Fruit fly (Drosophila melanogaster) whole organism, adult: ENCODE data around the gene CG15643.

Experiments used
- CG11617 ChIP-seq: fragments of 200-800 bp; sonication (Bioruptor generic); optimal IDR thresholded peaks from 2 replicates; lab custom pipeline; 2017; ENCODE audit warnings: mild to moderate bottlenecking, missing biosample characterization, missing genetic modification reagents, missing genetic modification characterization
- CG12768 ChIP-seq: fragments of 200-800 bp; sonication (Bioruptor generic); optimal IDR thresholded peaks from 2 replicates; lab custom pipeline; 2017; ENCODE audit warnings: missing biosample characterization, missing genetic modification characterization, mild to moderate bottlenecking, moderate library complexity, missing genetic modification reagents
- CG14711 ChIP-seq: fragments of 200-800 bp; sonication (Bioruptor generic); optimal IDR thresholded peaks from 2 replicates; lab custom pipeline; 2018; ENCODE audit warnings: missing biosample characterization, mild to moderate bottlenecking, missing genetic modification characterization, moderate library complexity
- CG1620 ChIP-seq: fragments of 200-800 bp; sonication (Bioruptor generic); optimal IDR thresholded peaks from 2 replicates; lab custom pipeline; 2016; ENCODE audit warnings: missing biosample characterization, missing genetic modification characterization
- CG33017 ChIP-seq: fragments of 200-800 bp; sonication (Bioruptor generic); optimal IDR thresholded peaks from 2 replicates; lab custom pipeline; 2018; ENCODE audit warnings: missing biosample characterization, mild to moderate bottlenecking, missing genetic modification characterization, moderate library complexity
- CG5204 ChIP-seq: fragments of 200-800 bp; sonication (Bioruptor generic); optimal IDR thresholded peaks from 2 replicates; lab custom pipeline; 2016; ENCODE audit warnings: missing biosample characterization, missing genetic modification characterization
- CG7045 ChIP-seq: fragments of 200-800 bp; sonication (Bioruptor generic); optimal IDR thresholded peaks from 2 replicates; lab custom pipeline; 2017; ENCODE audit warnings: missing biosample characterization, mild to moderate bottlenecking, missing genetic modification characterization
- CG7101 ChIP-seq: fragments of 200-800 bp; sonication (Bioruptor generic); optimal IDR thresholded peaks from 2 replicates; lab custom pipeline; 2018; ENCODE audit warnings: missing biosample characterization, mild to moderate bottlenecking, missing genetic modification characterization, moderate library complexity
- Clk ChIP-seq: fragments of 200-800 bp; sonication (Bioruptor generic); optimal IDR thresholded peaks from 2 replicates; lab custom pipeline; 2017; ENCODE audit warnings: missing biosample characterization, missing genetic modification characterization
- Crg-1 ChIP-seq: fragments of 200-800 bp; sonication (Bioruptor generic); optimal IDR thresholded peaks from 2 replicates; lab custom pipeline; 2016; ENCODE audit warnings: missing biosample characterization, missing genetic modification characterization
- Hr96 ChIP-seq: fragments of 200-800 bp; sonication (Bioruptor generic); optimal IDR thresholded peaks from 2 replicates; lab custom pipeline; 2016; ENCODE audit warnings: missing biosample characterization, missing genetic modification characterization
- Mnt ChIP-seq: fragments of 200-800 bp; sonication (Bioruptor generic); optimal IDR thresholded peaks from 2 replicates; lab custom pipeline; 2016; ENCODE audit warnings: missing biosample characterization, mild to moderate bottlenecking, missing genetic modification characterization
- bab1 ChIP-seq: fragments of 200-800 bp; sonication (Bioruptor generic); optimal IDR thresholded peaks from 3 replicates; lab custom pipeline; 2019; ENCODE audit warnings: missing biosample characterization, mild to moderate bottlenecking, missing genetic modification characterization, moderate library complexity
- cic ChIP-seq: fragments of 200-800 bp; sonication (Bioruptor generic); optimal IDR thresholded peaks from 2 replicates; lab custom pipeline; 2017; ENCODE audit warnings: missing biosample characterization, mild to moderate bottlenecking, missing genetic modification characterization, moderate library complexity
- cnc ChIP-seq, 2 experiments: fragments of >200 bp; optimal IDR thresholded peaks; 2 replicates each; lab custom pipeline; 2017
- kay ChIP-seq: fragments of 200-800 bp; sonication (Bioruptor generic); peaks from one replicate; lab custom pipeline; 2016; ENCODE audit warnings: missing biosample characterization, missing genetic modification characterization, borderline replicate concordance
- ovo ChIP-seq: fragments of 200-800 bp; sonication (Bioruptor generic); optimal IDR thresholded peaks from 2 replicates; lab custom pipeline; 2016; ENCODE audit warnings: missing biosample characterization, missing genetic modification characterization
- pad ChIP-seq: fragments of 200-800 bp; sonication (Bioruptor generic); optimal IDR thresholded peaks from 3 replicates; lab custom pipeline; 2017; ENCODE audit warnings: missing biosample characterization, missing genetic modification characterization, mild to moderate bottlenecking, moderate library complexity, missing genetic modification reagents
- tj ChIP-seq: fragments of 200-800 bp; sonication (Bioruptor generic); optimal IDR thresholded peaks from 3 replicates; lab custom pipeline; 2017; ENCODE audit warnings: missing biosample characterization, mild to moderate bottlenecking, missing genetic modification characterization, moderate library complexity
- toe ChIP-seq: fragments of 200-800 bp; sonication (Bioruptor generic); optimal IDR thresholded peaks from 2 replicates; lab custom pipeline; 2016; ENCODE audit warnings: missing biosample characterization, missing genetic modification characterization

Gene CG15643

dm6 chrX:15549055-15549454 is 22.9 kb downstream of the CG15643 start:
- no peak for TF ChIP-seq pad (GFP tag; lab: Kevin White, UChicago)
- TF ChIP-seq CG11617 (GFP tag; lab: Kevin White, UChicago) = no peak

- TF ChIP-seq CG14711 (tag; lab: Kevin White, UChicago) = no peak
- no peak for TF ChIP-seq Clk (GFP tag; lab: Kevin White, UChicago)
- no peak for TF ChIP-seq CG33017 (tag; lab: Kevin White, UChicago)
- no peak for TF ChIP-seq cic (GFP tag; lab: Kevin White, UChicago)
- TF ChIP-seq CG1620 (GFP tag; lab: Kevin White, UChicago) = no peak
- no peak for TF ChIP-seq bab1 (GFP tag; lab: Kevin White, UChicago)
- TF ChIP-seq Mnt (GFP tag; lab: Kevin White, UChicago) = no peak
- no peak for TF ChIP-seq CG7045 (GFP tag; lab: Kevin White, UChicago)
- no peak for TF ChIP-seq ovo (GFP tag; lab: Kevin White, UChicago)
- TF ChIP-seq CG11617 (GFP tag; lab: Kevin White, UChicago) = no peak
- no peak for TF ChIP-seq cnc (optimal IDR thresholded peaks at IDR 0.05; lab: Kevin White, UChicago)
These were observed 26.3 kb downstream of the CG15643 start for dm6 chrX:15545467-15546197.

- no peak for TF ChIP-seq pad (GFP tag; lab: Kevin White, UChicago)
- TF ChIP-seq kay (GFP tag; lab: Kevin White, UChicago) = peak; percentile 82
- no peak for TF ChIP-seq Mnt (GFP tag; lab: Kevin White, UChicago)
- peak; percentile 55 for TF ChIP-seq CG7101 (tag; lab: Kevin White, UChicago)
- TF ChIP-seq CG7045 (GFP tag; lab: Kevin White, UChicago) = peak; percentile 13
- TF ChIP-seq Clk (GFP tag; lab: Kevin White, UChicago) = no peak
- TF ChIP-seq CG11617 (GFP tag; lab: Kevin White, UChicago) = peak; percentile 9
- TF ChIP-seq CG14711 (tag; lab: Kevin White, UChicago) = peak; percentile 42
- TF ChIP-seq CG12768 (GFP tag; lab: Kevin White, UChicago) = no peak
These were observed 28.4 kb downstream of the CG15643 start for dm6 chrX:15543479-15544044.

dm6 chrX:15539856-15540488 is 32.0 kb downstream of the CG15643 start:
- TF ChIP-seq toe (GFP tag; lab: Kevin White, UChicago) = no peak
- TF ChIP-seq cic (GFP tag; lab: Kevin White, UChicago) = no peak
- no peak for TF ChIP-seq CG33017 (tag; lab: Kevin White, UChicago)
- no peak for TF ChIP-seq CG14711 (tag; lab: Kevin White, UChicago)
- TF ChIP-seq CG1620 (GFP tag; lab: Kevin White, UChicago) = no peak
- TF ChIP-seq Clk (GFP tag; lab: Kevin White, UChicago) = no peak
- TF ChIP-seq pad (GFP tag; lab: Kevin White, UChicago) = no peak
- TF ChIP-seq Mnt (GFP tag; lab: Kevin White, UChicago) = no peak
- no peak for TF ChIP-seq kay (GFP tag; lab: Kevin White, UChicago)
- no peak for TF ChIP-seq CG7045 (GFP tag; lab: Kevin White, UChicago)
- no peak for TF ChIP-seq ovo (GFP tag; lab: Kevin White, UChicago)
- TF ChIP-seq Crg-1 (GFP tag; lab: Kevin White, UChicago) = no peak
- no peak for TF ChIP-seq bab1 (GFP tag; lab: Kevin White, UChicago)
- no peak for TF ChIP-seq tj (GFP tag; lab: Kevin White, UChicago)
- no peak for TF ChIP-seq CG11617 (GFP tag; lab: Kevin White, UChicago)

- TF ChIP-seq cnc (optimal IDR thresholded peaks at IDR 0.05; lab: Kevin White, UChicago) (no peak), Mnt (GFP tag; lab: Kevin White, UChicago) (no peak), Crg-1 (GFP tag; lab: Kevin White, UChicago) (no peak), pad (GFP tag; lab: Kevin White, UChicago) (no peak), CG1620 (GFP tag; lab: Kevin White, UChicago) (no peak), ovo (GFP tag; lab: Kevin White, UChicago) (no peak), CG12768 (GFP tag; lab: Kevin White, UChicago) (no peak), CG5204 (GFP tag; lab: Kevin White, UChicago) (no peak), CG33017 (tag; lab: Kevin White, UChicago) (no peak)
These were observed 39.9 kb downstream of the CG15643 start for dm6 chrX:15532062-15532461.

dm6 chrX:15530369-15530768 is 41.6 kb downstream of the CG15643 start:
- TF ChIP-seq CG5204 (GFP tag; lab: Kevin White, UChicago) (peak; percentile 24), Hr96 (peak; percentile 16), cnc (optimal IDR thresholded peaks at IDR 0.05; lab: Kevin White, UChicago) (no peak), CG14711 (tag; lab: Kevin White, UChicago) (peak; percentile 4), CG33017 (tag; lab: Kevin White, UChicago) (no peak)
